Worm (Caenorhabditis elegans) whole organism, L2 larva: ENCODE data around the gene W09C2.9.

Experiments
- C34F6.9 ChIP-seq: fragments of 150-350 bp; optimal IDR thresholded peaks from 2 replicates; lab custom pipeline; 2014; ENCODE audit warnings: missing biosample characterization, missing genetic modification characterization
- R02D3.7 ChIP-seq: fragments of 150-350 bp; optimal IDR thresholded peaks from 2 replicates; lab custom pipeline; 2014; ENCODE audit warnings: missing biosample characterization, missing genetic modification characterization
- alr-1 ChIP-seq: fragments of 150-350 bp; optimal IDR thresholded peaks from 2 replicates; lab custom pipeline; 2014; ENCODE audit warnings: missing biosample characterization, missing genetic modification characterization
- aly-2 ChIP-seq: fragments of 150-350 bp; optimal IDR thresholded peaks from 2 replicates; lab custom pipeline; 2014; ENCODE audit warnings: missing biosample characterization, missing genetic modification characterization
- ama-1 ChIP-seq: fragments of 150-350 bp; optimal IDR thresholded peaks from 2 replicates; lab custom pipeline; 2018; ENCODE audit warnings: inconsistent platforms
- blmp-1 ChIP-seq: sonication (generic microtip); optimal IDR thresholded peaks from 2 replicates; lab custom pipeline; 2017; ENCODE audit warnings: missing genetic modification characterization, mild to moderate bottlenecking, missing compliant biosample characterization, antibody characterized with exemption, moderate library complexity; ENCODE audit not compliant: insufficient read depth
- ceh-82 ChIP-seq: fragments of 150-350 bp; optimal IDR thresholded peaks from 2 replicates; lab custom pipeline; 2014; ENCODE audit warnings: missing biosample characterization, missing genetic modification characterization
- crh-2 ChIP-seq: sonication (generic microtip); optimal IDR thresholded peaks from 2 replicates; lab custom pipeline; 2017; ENCODE audit warnings: missing biosample characterization, missing genetic modification characterization
- egl-27 ChIP-seq: sonication (generic microtip); optimal IDR thresholded peaks from 3 replicates; lab custom pipeline; 2017; ENCODE audit warnings: missing biosample characterization, missing genetic modification reagents, missing genetic modification characterization
- fos-1 ChIP-seq: fragments of 150-350 bp; optimal IDR thresholded peaks from 2 replicates; lab custom pipeline; 2014; ENCODE audit warnings: missing biosample characterization, missing genetic modification characterization
- lin-13 ChIP-seq: fragments of 150-350 bp; optimal IDR thresholded peaks from 2 replicates; lab custom pipeline; 2014; ENCODE audit warnings: missing biosample characterization, missing genetic modification reagents, missing genetic modification characterization
- lin-39 ChIP-seq: fragments of 150-350 bp; optimal IDR thresholded peaks from 2 replicates; lab custom pipeline; 2014; ENCODE audit warnings: missing biosample characterization, missing genetic modification reagents, missing genetic modification characterization
- lsy-2 ChIP-seq, 2 experiments: fragments of 150-350 bp in 1 of 2; sonication (generic microtip) in 1 of 2; optimal IDR thresholded peaks; 2 replicates each; lab custom pipeline; 2014 to 2017; ENCODE audit warnings: missing biosample characterization in 2 of 2, missing genetic modification characterization in 2 of 2
- mab-5 ChIP-seq: fragments of 150-350 bp; optimal IDR thresholded peaks from 2 replicates; lab custom pipeline; 2014; ENCODE audit warnings: missing biosample characterization, missing genetic modification characterization
- mbf-1 ChIP-seq: sonication (generic microtip); optimal IDR thresholded peaks from 2 replicates; lab custom pipeline; 2017; ENCODE audit warnings: missing biosample characterization, missing genetic modification characterization
- mdl-1 ChIP-seq, 2 experiments: fragments of 150-350 bp in 1 of 2; sonication (generic microtip) in 1 of 2; optimal IDR thresholded peaks; 2 replicates each; lab custom pipeline; 2017; ENCODE audit warnings: missing biosample characterization in 2 of 2, missing genetic modification characterization in 2 of 2
- nhr-11 ChIP-seq: fragments of 150-350 bp; optimal IDR thresholded peaks from 2 replicates; lab custom pipeline; 2014; ENCODE audit warnings: missing biosample characterization, missing genetic modification characterization
- nhr-129 ChIP-seq: fragments of 150-350 bp; optimal IDR thresholded peaks from 2 replicates; lab custom pipeline; 2014; ENCODE audit warnings: missing biosample characterization, missing genetic modification characterization
- nhr-21 ChIP-seq: fragments of 150-350 bp; optimal IDR thresholded peaks from 2 replicates; lab custom pipeline; 2014; ENCODE audit warnings: missing biosample characterization, missing genetic modification characterization
- nhr-25 ChIP-seq: fragments of 150-350 bp; sonication (generic microtip); optimal IDR thresholded peaks from 3 replicates; lab custom pipeline; 2014; ENCODE audit warnings: missing biosample characterization, missing genetic modification characterization
- nhr-6 ChIP-seq: fragments of 150-350 bp; optimal IDR thresholded peaks from 2 replicates; lab custom pipeline; 2014; ENCODE audit warnings: missing biosample characterization, missing genetic modification characterization
- nhr-77 ChIP-seq: fragments of 150-350 bp; optimal IDR thresholded peaks from 2 replicates; lab custom pipeline; 2014; ENCODE audit warnings: missing biosample characterization, missing genetic modification characterization
- peb-1 ChIP-seq: fragments of 150-350 bp; optimal IDR thresholded peaks from 2 replicates; lab custom pipeline; 2014; ENCODE audit warnings: missing biosample characterization, missing genetic modification characterization
- sem-4 ChIP-seq: fragments of 150-350 bp; optimal IDR thresholded peaks from 2 replicates; lab custom pipeline; 2014; ENCODE audit warnings: missing biosample characterization, missing genetic modification reagents, missing genetic modification characterization
- skn-1 ChIP-seq: sonication (generic microtip); optimal IDR thresholded peaks from 2 replicates; lab custom pipeline; 2017; ENCODE audit warnings: missing biosample characterization, missing genetic modification characterization
- sma-3 ChIP-seq: sonication (generic microtip); optimal IDR thresholded peaks from 2 replicates; lab custom pipeline; 2016; ENCODE audit warnings: missing genetic modification reagents, missing genetic modification characterization, missing compliant biosample characterization
- sma-9 ChIP-seq, 2 experiments: fragments of 150-350 bp in 1 of 2; sonication (generic microtip) in 1 of 2; optimal IDR thresholded peaks; 2 replicates each; lab custom pipeline; 2014 to 2016; ENCODE audit warnings: missing genetic modification characterization in 2 of 2, mild to moderate bottlenecking in 1 of 2, missing biosample characterization in 1 of 2, missing compliant biosample characterization in 1 of 2, missing genetic modification reagents in 1 of 2, moderate library complexity in 1 of 2
- snpc-4 ChIP-seq: fragments of 150-350 bp; optimal IDR thresholded peaks from 2 replicates; lab custom pipeline; 2014; ENCODE audit warnings: missing biosample characterization, missing genetic modification characterization
- unc-55 ChIP-seq: fragments of 150-350 bp; sonication (generic microtip); optimal IDR thresholded peaks from 3 replicates; lab custom pipeline; 2014; ENCODE audit warnings: missing biosample characterization, missing genetic modification reagents, missing genetic modification characterization
- zag-1 ChIP-seq: fragments of 150-350 bp; optimal IDR thresholded peaks from 2 replicates; lab custom pipeline; 2014; ENCODE audit warnings: missing biosample characterization, missing genetic modification characterization
- ztf-1 ChIP-seq: fragments of 200-800 bp; sonication (Bioruptor generic); conservative IDR thresholded peaks from 2 replicates; pipeline ENCODE4 v1.3.6; 2022; ENCODE audit warnings: missing genetic modification characterization, missing compliant biosample characterization
- ztf-11 ChIP-seq: sonication (generic microtip); optimal IDR thresholded peaks from 2 replicates; lab custom pipeline; 2017; ENCODE audit warnings: missing biosample characterization, missing genetic modification characterization

W09C2.9 gene

ce11 chrIV:9655556-9655955, 32.4 kb upstream of the W09C2.9 start:
- TF ChIP-seq egl-27 (tag; lab: Kevin White, UChicago) (no peak), nhr-21 (tag; lab: Kevin White, UChicago) (no peak), mbf-1 (tag; lab: Kevin White, UChicago) (no peak), nhr-11 (tag; lab: Kevin White, UChicago) (no peak), ztf-11 (no peak), ama-1 (no peak), fos-1 (tag; lab: Kevin White, UChicago) (no peak), nhr-129 (tag; lab: Kevin White, UChicago) (no peak), aly-2 (no peak), C34F6.9 (tag; lab: Kevin White, UChicago) (no peak), sma-3 (no peak), sem-4 (no peak), lin-39 (tag; lab: Kevin White, UChicago) (no peak), alr-1 (tag; lab: Kevin White, UChicago) (no peak), crh-2 (tag; lab: Kevin White, UChicago) (no peak)

- TF ChIP-seq ztf-1 (no peak), mdl-1 (tag; optimal IDR thresholded peaks at IDR 0.05; lab: Kevin White, UChicago) (no peak)
- TF ChIP-seq, all 48 proteins: peak for 0
Observed at ce11 chrIV:9654017-9654416, 30.8 kb upstream of the W09C2.9 start, which contains the start of gene F58G6.7. Gene F58G6.7 (plus strand): TSS chrIV:9654317.

ce11 chrIV:9653184-9653583, 30.0 kb upstream of the W09C2.9 start, which contains the start of gene F58G6.3:
Gene F58G6.3 (plus strand): TSS chrIV:9653535.
- TF ChIP-seq unc-55, result no peak
- TF ChIP-seq lsy-2 (tag; optimal IDR thresholded peaks at IDR 0.05; lab: Kevin White, UChicago), result peak in 1 of 2 experiments; percentile 5
- TF ChIP-seq crh-2 (tag; lab: Kevin White, UChicago), result no peak
- no peak for TF ChIP-seq nhr-129 (tag; lab: Kevin White, UChicago)
- no peak for TF ChIP-seq nhr-25

- no peak for TF ChIP-seq ceh-82 (tag; lab: Kevin White, UChicago)
- TF ChIP-seq zag-1, result no peak
- peak; percentile 75 for TF ChIP-seq nhr-129 (tag; lab: Kevin White, UChicago)
- TF ChIP-seq nhr-77 (tag; lab: Kevin White, UChicago), result no peak
- no peak for TF ChIP-seq blmp-1 (tag; lab: Kevin White, UChicago)
- TF ChIP-seq sma-9 (GFP tag; optimal IDR thresholded peaks at IDR 0.05; lab: Kevin White, UChicago), result peak; percentile 34
- TF ChIP-seq sma-9 (tag; optimal IDR thresholded peaks at IDR 0.05; lab: Kevin White, UChicago), result no peak
- TF ChIP-seq crh-2 (tag; lab: Kevin White, UChicago), result peak; percentile 79
- no peak for TF ChIP-seq ztf-11
- peak; percentile 93 for TF ChIP-seq fos-1 (tag; lab: Kevin White, UChicago)
- TF ChIP-seq lsy-2 (tag; optimal IDR thresholded peaks at IDR 0.05; lab: Kevin White, UChicago), result peak in 1 of 2 experiments; percentile 53
Observed at ce11 chrIV:9651234-9651633, 28.1 kb upstream of the W09C2.9 start, which contains the start of gene chca-1. Gene chca-1 (plus strand): TSS chrIV:9651394.

- no peak for TF ChIP-seq nhr-6 (tag; lab: Kevin White, UChicago)
- TF ChIP-seq peb-1 (tag; lab: Kevin White, UChicago), result no peak
- no peak for TF ChIP-seq mdl-1 (tag; optimal IDR thresholded peaks at IDR 0.05; lab: Kevin White, UChicago)
- TF ChIP-seq mab-5, result no peak
- no peak for TF ChIP-seq R02D3.7 (tag; lab: Kevin White, UChicago)
- no peak for TF ChIP-seq nhr-11 (tag; lab: Kevin White, UChicago)
- TF ChIP-seq ztf-11, result no peak
- no peak for TF ChIP-seq blmp-1 (tag; lab: Kevin White, UChicago)
- TF ChIP-seq skn-1 (tag; lab: Kevin White, UChicago), result no peak
- no peak for TF ChIP-seq sma-9 (GFP tag; optimal IDR thresholded peaks at IDR 0.05; lab: Kevin White, UChicago)
- no peak for TF ChIP-seq sma-9 (tag; optimal IDR thresholded peaks at IDR 0.05; lab: Kevin White, UChicago)
- TF ChIP-seq zag-1, result no peak
- no peak for TF ChIP-seq nhr-25
- no peak for TF ChIP-seq ceh-82 (tag; lab: Kevin White, UChicago)
- TF ChIP-seq snpc-4 (tag; lab: Kevin White, UChicago), result no peak
- TF ChIP-seq lin-13 (GFP tag; lab: Kevin White, UChicago), result no peak
- TF ChIP-seq sma-3, result no peak
- no peak for TF ChIP-seq crh-2 (tag; lab: Kevin White, UChicago)
Observed at ce11 chrIV:9648682-9649081, 25.5 kb upstream of the W09C2.9 start, which contains the start of gene srm-3. Gene srm-3 (plus strand): TSS chrIV:9648982.
